Worm (Caenorhabditis elegans): ENCODE results near the gene ZK686.5.

DNA sequence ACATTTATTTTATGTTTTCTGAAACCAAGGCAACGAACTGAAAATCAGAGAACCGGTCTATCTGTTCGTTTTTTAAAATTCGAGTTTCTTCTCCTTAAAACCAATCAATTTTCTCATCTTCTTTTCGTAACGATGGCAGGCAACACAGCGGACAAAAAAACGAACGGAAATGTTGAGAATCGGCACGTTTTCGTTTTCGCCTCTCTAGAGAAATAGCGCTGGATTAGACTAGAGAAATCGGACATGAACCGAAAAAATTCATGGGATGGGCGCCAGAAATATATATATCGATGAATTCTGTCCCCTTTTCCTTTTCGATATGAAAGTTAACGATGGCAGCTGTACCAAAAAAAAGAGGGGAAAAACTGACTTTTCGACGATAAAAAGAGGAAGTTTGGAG is 44.9 kb downstream of the ZK686.5 start:
- no peak for TF ChIP-seq lin-35 (GFP tag; optimal IDR thresholded peaks at IDR 0.05)
- no peak for TF ChIP-seq mdl-1 (tag; optimal IDR thresholded peaks at IDR 0.05)
- TF ChIP-seq lin-15B (tag; optimal IDR thresholded peaks at IDR 0.05) = no peak
- TF ChIP-seq snpc-4 (tag; optimal IDR thresholded peaks at IDR 0.05) = no peak
- no peak for TF ChIP-seq pqm-1 (tag; optimal IDR thresholded peaks at IDR 0.05)
- no peak for TF ChIP-seq ets-5 (GFP tag; IDR thresholded peaks at IDR 0.05)
- no peak for TF ChIP-seq aly-2 (tag; optimal IDR thresholded peaks at IDR 0.05)
